Fruit fly (Drosophila melanogaster): Measurements from ENCODE around the gene Nepl13.

- TF ChIP-seq psq (optimal IDR thresholded peaks at IDR 0.05) (no peak), insv (optimal IDR thresholded peaks at IDR 0.05) (no peak), h (optimal IDR thresholded peaks at IDR 0.05) (no peak)
Observed at dm6 chr3R:22784674-22785316, 23.9 kb upstream of the Nepl13 start.
